Worm (Caenorhabditis elegans) whole organism, L4 larva: ENCODE data around the gene sdz-26.

ENCODE experiments used
- F44E2.7 ChIP-seq: fragments of 200-800 bp; sonication (Bioruptor generic); IDR thresholded peaks from 2 replicates; pipeline ENCODE4 v2.1.2; 2022; ENCODE audit warnings: missing genetic modification characterization, missing compliant biosample characterization
- T20F7.1 ChIP-seq: fragments of 200-800 bp; sonication (Bioruptor generic); optimal IDR thresholded peaks from 2 replicates; lab custom pipeline; 2018; ENCODE audit warnings: mild to moderate bottlenecking, missing genetic modification characterization, missing compliant biosample characterization
- T26A8.4 ChIP-seq: fragments of 200-800 bp; sonication (Bioruptor generic); IDR thresholded peaks from 2 replicates; pipeline ENCODE4 v1.3.6; 2022; ENCODE audit warnings: missing genetic modification characterization, missing compliant biosample characterization
- Y105C5A.15 ChIP-seq: fragments of 200-800 bp; sonication (Bioruptor generic); IDR thresholded peaks from 2 replicates; pipeline ENCODE4 v1.3.6; 2022; ENCODE audit warnings: missing genetic modification characterization, missing compliant biosample characterization
- ZK337.2 ChIP-seq: fragments of 200-800 bp; sonication (Bioruptor generic); IDR thresholded peaks from 2 replicates; pipeline ENCODE4 v1.3.6; 2022; ENCODE audit warnings: missing genetic modification reagents, missing genetic modification characterization, missing compliant biosample characterization
- ama-1 ChIP-seq: fragments of 150-350 bp; optimal IDR thresholded peaks from 2 replicates; lab custom pipeline; 2014; ENCODE audit warnings: inconsistent platforms, mixed read lengths
- ceh-44 ChIP-seq: fragments of 200-800 bp; sonication (Bioruptor generic); IDR thresholded peaks from 2 replicates; pipeline ENCODE4 v1.3.6; 2022; ENCODE audit warnings: missing genetic modification reagents, missing genetic modification characterization, missing compliant biosample characterization
- ceh-82 ChIP-seq: sonication (generic microtip); optimal IDR thresholded peaks from 2 replicates; lab custom pipeline; 2017; ENCODE audit warnings: missing biosample characterization, missing genetic modification characterization
- daf-19 ChIP-seq: fragments of 200-800 bp; sonication (Bioruptor generic); conservative IDR thresholded peaks from 2 replicates; pipeline ENCODE4 v1.3.6; 2022; ENCODE audit warnings: missing genetic modification characterization, missing compliant biosample characterization
- daf-8 ChIP-seq: fragments of 200-800 bp; sonication (Bioruptor generic); IDR thresholded peaks from 2 replicates; pipeline ENCODE4 v1.3.6; 2022; ENCODE audit warnings: missing genetic modification characterization, missing compliant biosample characterization
- dmd-6 ChIP-seq: fragments of 200-800 bp; sonication (Bioruptor generic); IDR thresholded peaks from 2 replicates; pipeline ENCODE4 v1.3.6; 2022; ENCODE audit warnings: missing genetic modification reagents, missing genetic modification characterization, missing compliant biosample characterization
- dmd-8 ChIP-seq: fragments of 200-800 bp; sonication (Bioruptor generic); IDR thresholded peaks from 2 replicates; pipeline ENCODE4 v1.3.6; 2022; ENCODE audit warnings: missing genetic modification characterization, missing compliant biosample characterization
- dve-1 ChIP-seq: sonication (generic microtip); optimal IDR thresholded peaks from 2 replicates; lab custom pipeline; 2017; ENCODE audit warnings: antibody characterized with exemption, mild to moderate bottlenecking, missing genetic modification characterization, missing compliant biosample characterization; ENCODE audit not compliant: insufficient read depth
- egl-43 ChIP-seq: fragments of 200-800 bp; sonication (Bioruptor generic); IDR thresholded peaks from 2 replicates; pipeline ENCODE4 v1.3.6; 2022; ENCODE audit warnings: missing genetic modification reagents, missing genetic modification characterization, missing compliant biosample characterization
- fos-1 ChIP-seq: fragments of 150-350 bp; optimal IDR thresholded peaks from 2 replicates; lab custom pipeline; 2014; ENCODE audit warnings: missing biosample characterization, missing genetic modification characterization
- hif-1 ChIP-seq, 2 experiments: sonication (generic microtip); optimal IDR thresholded peaks; 2 replicates each; lab custom pipeline; 2016 to 2017; ENCODE audit warnings: missing compliant biosample characterization in 2 of 2, missing genetic modification characterization in 2 of 2, missing genetic modification reagents in 2 of 2, missing genotype in 2 of 2, mild to moderate bottlenecking in 1 of 2
- jun-1 ChIP-seq: fragments of 150-350 bp; optimal IDR thresholded peaks from 2 replicates; lab custom pipeline; 2014; ENCODE audit warnings: missing biosample characterization, missing genetic modification reagents, missing genetic modification characterization
- lin-1 ChIP-seq: fragments of 200-800 bp; sonication (Bioruptor generic); IDR thresholded peaks from 2 replicates; pipeline ENCODE4 v1.3.6; 2022; ENCODE audit warnings: missing genetic modification reagents, missing genetic modification characterization, missing compliant biosample characterization
- lin-15B ChIP-seq: fragments of 150-350 bp; sonication (generic microtip); optimal IDR thresholded peaks from 3 replicates; lab custom pipeline; 2014; ENCODE audit warnings: missing biosample characterization, missing genetic modification characterization
- lin-29 ChIP-seq: fragments of 200-800 bp; sonication (Bioruptor generic); IDR thresholded peaks from 2 replicates; pipeline ENCODE4 v1.3.6; 2022; ENCODE audit warnings: missing genetic modification reagents, missing genetic modification characterization, missing compliant biosample characterization
- mdl-1 ChIP-seq, 2 experiments: fragments of 150-350 bp in 1 of 2; sonication (generic microtip) in 1 of 2; optimal IDR thresholded peaks; 2 replicates each; lab custom pipeline; 2014 to 2017; ENCODE audit warnings: missing biosample characterization in 2 of 2, missing genetic modification characterization in 2 of 2
- mdt-29 ChIP-seq: fragments of 200-800 bp; sonication (Bioruptor generic); IDR thresholded peaks from 2 replicates; pipeline ENCODE4 v1.3.6; 2022; ENCODE audit warnings: missing genetic modification reagents, missing genetic modification characterization, missing compliant biosample characterization
- nhr-10 ChIP-seq: fragments of 150-350 bp; optimal IDR thresholded peaks from 2 replicates; lab custom pipeline; 2014; ENCODE audit warnings: missing biosample characterization, missing genetic modification characterization
- nhr-102 ChIP-seq: sonication (generic microtip); optimal IDR thresholded peaks from 2 replicates; lab custom pipeline; 2016; ENCODE audit warnings: mild to moderate bottlenecking, missing genetic modification characterization, moderate library complexity, missing compliant biosample characterization
- nhr-11 ChIP-seq: fragments of 150-350 bp; optimal IDR thresholded peaks from 2 replicates; lab custom pipeline; 2014; ENCODE audit warnings: missing biosample characterization, missing genetic modification characterization
- nhr-25 ChIP-seq: sonication (generic microtip); optimal IDR thresholded peaks from 2 replicates; lab custom pipeline; 2017; ENCODE audit warnings: missing genetic modification characterization, mild to moderate bottlenecking, missing compliant biosample characterization, antibody characterized with exemption, moderate library complexity, borderline replicate concordance; ENCODE audit not compliant: insufficient read depth
- nhr-28 ChIP-seq: fragments of 150-350 bp; optimal IDR thresholded peaks from 2 replicates; lab custom pipeline; 2014; ENCODE audit warnings: missing biosample characterization, missing genetic modification characterization
- nhr-6 ChIP-seq: fragments of 150-350 bp; optimal IDR thresholded peaks from 2 replicates; lab custom pipeline; 2014; ENCODE audit warnings: missing biosample characterization, missing genetic modification characterization
- nhr-76 ChIP-seq: fragments of 150-350 bp; optimal IDR thresholded peaks from 2 replicates; lab custom pipeline; 2014; ENCODE audit warnings: missing biosample characterization, missing genetic modification characterization
- pha-4 ChIP-seq, 2 experiments: fragments of 150-350 bp in 1 of 2; fragments of 200-800 bp in 1 of 2; sonication (Bioruptor generic) in 1 of 2; IDR thresholded peaks in 1 of 2; optimal IDR thresholded peaks in 1 of 2; 2 replicates each; pipeline versions ENCODE4 v1.3.6 to Lab custom; 2014 to 2022; ENCODE audit warnings: missing genetic modification characterization in 2 of 2, missing genetic modification reagents in 2 of 2, missing biosample characterization in 1 of 2, missing compliant biosample characterization in 1 of 2
- pqm-1 ChIP-seq: sonication (generic microtip); optimal IDR thresholded peaks from 2 replicates; lab custom pipeline; 2017; ENCODE audit warnings: missing biosample characterization, missing genetic modification characterization
- saeg-2 ChIP-seq: fragments of 200-800 bp; sonication (Bioruptor generic); IDR thresholded peaks from 2 replicates; pipeline ENCODE4 v1.3.6; 2022; ENCODE audit warnings: missing genetic modification reagents, missing genetic modification characterization, missing compliant biosample characterization
- sdz-12 ChIP-seq: fragments of 200-800 bp; sonication (Bioruptor generic); optimal IDR thresholded peaks from 2 replicates; lab custom pipeline; 2018; ENCODE audit warnings: mild to moderate bottlenecking, missing genetic modification characterization, missing compliant biosample characterization
- skn-1 ChIP-seq: fragments of 150-350 bp; optimal IDR thresholded peaks from 2 replicates; lab custom pipeline; 2014; ENCODE audit warnings: missing biosample characterization, missing genetic modification characterization
- snpc-1.2 ChIP-seq: fragments of 200-800 bp; sonication (Bioruptor generic); IDR thresholded peaks from 2 replicates; pipeline ENCODE4 v1.3.6; 2022; ENCODE audit warnings: missing genetic modification reagents, missing genetic modification characterization, missing compliant biosample characterization
- tag-97 ChIP-seq: fragments of 200-800 bp; sonication (Bioruptor generic); IDR thresholded peaks from 2 replicates; pipeline ENCODE4 v1.3.6; 2022; ENCODE audit warnings: missing genetic modification characterization, missing compliant biosample characterization
- unc-130 ChIP-seq: sonication (generic microtip); optimal IDR thresholded peaks from 2 replicates; lab custom pipeline; 2016; ENCODE audit warnings: missing genetic modification reagents, missing genetic modification characterization, missing compliant biosample characterization
- vab-7 ChIP-seq: fragments of 200-800 bp; sonication (Bioruptor generic); IDR thresholded peaks from 2 replicates; pipeline ENCODE4 v1.3.6; 2022; ENCODE audit warnings: missing genetic modification reagents, missing genetic modification characterization, missing compliant biosample characterization
- zip-2 ChIP-seq: fragments of 150-350 bp; optimal IDR thresholded peaks from 2 replicates; lab custom pipeline; 2014; ENCODE audit warnings: missing biosample characterization, missing genetic modification characterization
- ztf-11 ChIP-seq: fragments of 150-350 bp; optimal IDR thresholded peaks from 2 replicates; lab custom pipeline; 2014; ENCODE audit warnings: missing biosample characterization, missing genetic modification characterization

sdz-26 gene

DNA sequence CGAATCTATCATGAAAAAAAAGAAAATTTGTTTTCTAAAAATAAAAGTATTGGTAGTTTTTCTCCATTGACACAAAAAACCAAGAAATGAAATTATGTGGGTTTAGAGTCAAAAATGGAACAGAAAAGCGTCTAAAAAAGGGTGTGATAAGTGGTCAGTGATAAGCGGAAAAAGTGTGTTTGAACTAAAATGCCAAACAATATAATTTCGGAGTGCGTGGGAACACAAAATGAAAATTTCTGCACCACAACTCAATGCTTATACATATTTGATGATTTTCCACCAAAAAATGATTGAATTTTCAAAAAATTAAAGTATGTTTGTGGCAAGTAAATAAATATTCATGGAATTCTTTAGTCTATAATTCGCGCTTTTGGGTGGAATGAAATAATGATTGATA, 33.9 kb downstream of the sdz-26 start:
- TF ChIP-seq nhr-28 (tag; lab: Kevin White, UChicago) = peak; percentile 63
- TF ChIP-seq lin-15B (tag; lab: Kevin White, UChicago) = no peak
- TF ChIP-seq dmd-6 = peak; percentile 58; the same call in 1 of the 2 replicates
- no peak for TF ChIP-seq daf-19 (GFP tag; lab: Robert Waterston, UW)
- no peak for TF ChIP-seq F44E2.7 (GFP tag; lab: Robert Waterston, UW)
- no peak for TF ChIP-seq vab-7 (GFP tag; lab: Robert Waterston, UW)
- peak; percentile 6 for TF ChIP-seq pqm-1
- TF ChIP-seq egl-43 (GFP tag; lab: Robert Waterston, UW) = no peak
- no peak for TF ChIP-seq ceh-44 (GFP tag; lab: Robert Waterston, UW)
- no peak for TF ChIP-seq jun-1 (tag; lab: Kevin White, UChicago)
- TF ChIP-seq ZK337.2 (GFP tag; lab: Robert Waterston, UW) = no peak
- no peak for TF ChIP-seq ztf-11
- TF ChIP-seq nhr-10 (tag; lab: Kevin White, UChicago) = no peak
- no peak for TF ChIP-seq daf-8
- TF ChIP-seq pha-4 (GFP tag; IDR thresholded peaks at IDR 0.05; lab: Robert Waterston, UW) = no peak
- no peak for TF ChIP-seq pha-4 (tag; optimal IDR thresholded peaks at IDR 0.05; lab: Kevin White, UChicago)
- no peak for TF ChIP-seq nhr-25
- TF ChIP-seq nhr-76 (tag; lab: Kevin White, UChicago) = no peak
- no peak for TF ChIP-seq fos-1 (tag; lab: Kevin White, UChicago)
- TF ChIP-seq ceh-82 (tag; lab: Kevin White, UChicago) = no peak
- no peak for TF ChIP-seq saeg-2 (GFP tag; lab: Robert Waterston, UW)
- TF ChIP-seq mdt-29 (GFP tag; lab: Robert Waterston, UW) = no peak
- no peak for TF ChIP-seq skn-1 (tag; lab: Kevin White, UChicago)
- TF ChIP-seq, all 104 proteins: peak for 3

DNA sequence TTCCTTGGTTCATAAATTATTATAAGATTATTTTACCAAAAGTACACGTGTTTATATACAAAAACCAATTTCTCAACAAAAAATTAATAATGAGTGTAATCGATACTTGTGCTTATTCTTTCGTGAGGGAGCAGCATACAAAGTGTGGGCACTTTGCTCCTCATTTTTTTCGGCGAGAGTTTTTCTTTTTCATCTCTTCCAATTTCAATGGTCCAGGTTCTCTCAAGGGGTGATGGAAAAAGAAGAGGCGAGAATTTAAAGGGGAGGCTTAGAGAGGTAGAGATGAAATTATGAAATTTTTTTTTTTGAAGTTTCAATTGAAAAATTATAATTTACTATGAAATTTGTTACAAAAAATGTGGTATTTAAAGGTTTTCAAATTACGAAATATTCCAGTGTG, 35.4 kb downstream of the sdz-26 start:
- no peak for TF ChIP-seq tag-97 (GFP tag; lab: Robert Waterston, UW)
- TF ChIP-seq nhr-6 (tag; lab: Kevin White, UChicago) = no peak
- TF ChIP-seq zip-2 = no peak

DNA sequence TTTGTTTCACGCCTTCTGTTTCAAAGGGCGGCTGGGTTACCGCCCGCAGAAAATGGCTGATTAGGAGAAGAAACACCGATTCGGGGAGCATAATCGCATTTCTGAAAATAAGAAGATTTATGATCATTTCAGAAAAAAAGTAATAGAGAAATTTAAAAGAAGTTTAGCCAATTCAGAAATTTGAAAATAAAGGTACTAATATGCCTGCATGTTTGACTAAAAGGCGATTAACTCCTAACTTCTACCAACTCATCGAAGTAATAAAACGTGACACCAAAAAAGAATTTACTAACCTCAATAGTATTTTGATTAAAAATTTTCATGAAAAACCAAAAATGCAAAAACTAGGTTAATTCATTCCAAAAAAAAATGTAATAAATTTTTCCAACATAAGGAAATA, 43.2 kb downstream of the sdz-26 start, which contains the start of gene plx-2:
Gene plx-2 (minus strand): TSS at position 101 of the 400 bp plus-strand sequence.
- TF ChIP-seq dmd-8 (GFP tag; lab: Robert Waterston, UW) = no peak
- TF ChIP-seq dve-1 (tag; lab: Kevin White, UChicago) = no peak
- TF ChIP-seq mdl-1 (tag; optimal IDR thresholded peaks at IDR 0.05; lab: Kevin White, UChicago) = no peak
- TF ChIP-seq nhr-11 (tag; lab: Kevin White, UChicago) = no peak
- no peak for TF ChIP-seq nhr-102
- TF ChIP-seq snpc-1.2 (GFP tag; lab: Robert Waterston, UW) = no peak
- no peak for TF ChIP-seq nhr-10 (tag; lab: Kevin White, UChicago)
- TF ChIP-seq ama-1 (lab: Kevin White, UChicago) = no peak
- no peak for TF ChIP-seq ztf-11
- TF ChIP-seq hif-1 (tag; optimal IDR thresholded peaks at IDR 0.05; lab: Kevin White, UChicago) = no peak
- no peak for TF ChIP-seq T20F7.1 (GFP tag; lab: Kevin White, UChicago)
- no peak for TF ChIP-seq lin-1 (GFP tag; lab: Robert Waterston, UW)
- TF ChIP-seq unc-130 = no peak
- TF ChIP-seq T26A8.4 (GFP tag; lab: Robert Waterston, UW) = no peak
- TF ChIP-seq lin-29 (GFP tag; lab: Robert Waterston, UW) = no peak
- TF ChIP-seq Y105C5A.15 = no peak
- TF ChIP-seq vab-7 (GFP tag; lab: Robert Waterston, UW) = no peak
- TF ChIP-seq sdz-12 (GFP tag; lab: Kevin White, UChicago) = no peak
